Worm (Caenorhabditis elegans) whole organism, early embryonic: ENCODE data around the gene frm-8.

Experiments used
- aly-1 ChIP-seq: sonication (generic microtip); optimal IDR thresholded peaks from 2 replicates; lab custom pipeline; 2016; ENCODE audit warnings: missing genetic modification characterization, missing compliant biosample characterization
- ama-1 ChIP-seq: fragments of 150-350 bp; optimal IDR thresholded peaks from 2 replicates; lab custom pipeline; 2014
- ets-7 ChIP-seq: sonication (generic microtip); optimal IDR thresholded peaks from 2 replicates; lab custom pipeline; 2016; ENCODE audit warnings: missing genotype, missing genetic modification characterization, missing compliant biosample characterization
- sea-1 ChIP-seq: fragments of 200-800 bp; sonication (Bioruptor generic); conservative IDR thresholded peaks from 2 replicates; pipeline ENCODE4 v1.3.6; 2022; ENCODE audit warnings: missing genetic modification characterization, missing compliant biosample characterization
- tbx-11 ChIP-seq: fragments of 200-800 bp; sonication (Bioruptor generic); IDR thresholded peaks from 2 replicates; pipeline ENCODE4 v1.3.6; 2022; ENCODE audit warnings: missing genetic modification characterization, missing compliant biosample characterization
- tra-4 ChIP-seq: sonication (generic microtip); optimal IDR thresholded peaks from 2 replicates; lab custom pipeline; 2017; ENCODE audit warnings: missing genetic modification characterization, missing compliant biosample characterization

DNA sequence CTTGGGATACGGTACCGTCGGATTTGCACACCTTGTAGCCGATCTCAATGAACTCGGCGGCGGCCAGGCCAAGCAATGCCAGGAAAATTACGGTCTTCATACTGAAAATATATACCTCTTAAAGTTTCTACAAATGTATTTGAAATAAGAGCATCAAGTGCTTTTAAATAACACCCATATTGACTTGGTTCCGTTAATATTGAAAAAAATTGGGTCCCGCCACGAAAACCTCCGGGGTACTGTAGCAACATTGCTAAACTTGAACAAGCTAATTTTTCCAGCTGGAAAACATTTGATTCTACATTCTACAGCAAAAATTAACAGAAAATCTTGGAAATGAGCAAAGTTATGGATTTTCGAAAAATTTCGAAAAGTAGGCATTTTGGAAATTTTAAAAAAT lies 19.5 kb downstream of the frm-8 start, which contains the start of gene heh-1:
- no peak for TF ChIP-seq ama-1 (lab: Kevin White, UChicago)
- no peak for TF ChIP-seq tra-4 (tag; lab: Kevin White, UChicago)
- TF ChIP-seq ets-7 (tag; lab: Kevin White, UChicago), result no peak
- TF ChIP-seq tbx-11, result no peak
- TF ChIP-seq aly-1 (tag; lab: Kevin White, UChicago), result no peak
- TF ChIP-seq sea-1, result no peak
